Worm (Caenorhabditis elegans): ENCODE results near the gene ttr-6.
A peak's percentile ranks its signal among the peaks of the same experiment; 100 is the strongest.

Gene ttr-6

DNA sequence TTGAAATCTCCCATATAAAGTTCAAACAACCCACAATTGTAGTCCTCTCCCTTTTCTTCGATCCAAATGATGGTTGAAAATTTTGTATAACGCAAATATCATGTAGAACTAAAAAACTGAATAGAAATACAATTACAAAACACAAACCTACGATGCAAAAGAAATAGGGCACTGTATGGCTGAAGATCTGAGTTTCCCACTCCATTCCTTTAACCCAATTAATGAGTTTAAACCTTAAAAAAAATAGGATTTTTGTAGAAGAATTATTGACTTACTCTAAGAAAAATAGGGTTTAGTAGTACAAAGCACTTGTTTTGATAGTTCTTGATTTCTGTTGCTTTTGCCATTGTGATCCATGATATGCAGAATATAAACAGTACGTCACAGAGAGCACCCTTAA, 13.5 kb downstream of the ttr-6 start:
- TF ChIP-seq nhr-77 (tag; optimal IDR thresholded peaks at IDR 0.05), result no peak
- TF ChIP-seq ZK546.5 (tag; optimal IDR thresholded peaks at IDR 0.05), result no peak
- no peak for TF ChIP-seq ceh-9 (tag; optimal IDR thresholded peaks at IDR 0.05)
- no peak for TF ChIP-seq mdl-1 (tag; optimal IDR thresholded peaks at IDR 0.05)
- no peak for TF ChIP-seq elt-1 (tag; optimal IDR thresholded peaks at IDR 0.05)
- no peak for TF ChIP-seq nhr-67 (tag; optimal IDR thresholded peaks at IDR 0.05)

DNA sequence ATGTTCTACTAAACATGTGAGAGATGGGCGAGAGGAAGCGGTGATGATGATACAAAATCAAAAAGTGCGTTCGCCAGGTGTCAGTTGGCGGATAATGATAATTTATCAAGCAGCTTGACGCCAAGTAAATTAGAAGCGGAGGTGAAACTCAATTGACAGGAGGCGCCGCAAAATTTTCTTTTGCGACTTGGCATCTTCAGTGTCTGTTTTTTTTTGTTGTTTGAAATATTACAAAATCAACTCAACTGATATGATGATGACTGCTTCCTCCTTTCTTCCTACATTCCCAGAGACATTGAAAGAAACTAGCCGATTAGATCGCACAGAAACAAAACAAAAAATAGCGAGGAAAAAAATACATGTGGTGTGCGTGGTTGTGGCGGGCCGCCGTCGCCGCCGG, 20.9 kb downstream of the ttr-6 start:
- no peak for TF ChIP-seq nfya-1 (tag; optimal IDR thresholded peaks at IDR 0.05; ENCODE audit: insufficient read depth)
- TF ChIP-seq lin-39 (tag; optimal IDR thresholded peaks at IDR 0.05), result peak; percentile 31
- TF ChIP-seq elt-1 (tag; optimal IDR thresholded peaks at IDR 0.05), result no peak
- no peak for TF ChIP-seq mdl-1 (tag; optimal IDR thresholded peaks at IDR 0.05)
- TF ChIP-seq mml-1 (tag; optimal IDR thresholded peaks at IDR 0.05), result no peak

DNA sequence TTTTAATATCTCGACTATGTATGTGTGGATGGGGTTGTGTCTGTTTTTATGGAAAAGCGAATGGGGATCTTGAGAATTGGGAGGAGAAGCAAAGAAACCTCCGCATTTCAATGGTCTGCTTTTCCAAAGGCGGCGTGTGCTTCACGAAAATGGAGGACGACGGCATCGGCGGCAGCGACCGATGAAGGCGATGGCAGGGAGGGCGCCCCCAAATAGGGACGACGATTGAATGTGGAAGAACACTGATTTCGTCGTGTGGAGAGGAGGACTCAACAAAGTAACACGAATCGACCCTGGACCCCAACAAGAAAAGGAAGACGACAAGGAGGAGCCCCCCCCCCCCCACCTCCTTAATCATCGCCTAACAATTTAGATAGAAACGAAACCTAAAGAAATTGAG, 23.9 kb downstream of the ttr-6 start:
- TF ChIP-seq snpc-4 (tag; optimal IDR thresholded peaks at IDR 0.05) (no peak), fkh-2 (tag; optimal IDR thresholded peaks at IDR 0.05) (no peak), elt-1 (tag; optimal IDR thresholded peaks at IDR 0.05) (no peak), aly-2 (tag; optimal IDR thresholded peaks at IDR 0.05) (no peak), nhr-25 (tag; optimal IDR thresholded peaks at IDR 0.05) (no peak)

DNA sequence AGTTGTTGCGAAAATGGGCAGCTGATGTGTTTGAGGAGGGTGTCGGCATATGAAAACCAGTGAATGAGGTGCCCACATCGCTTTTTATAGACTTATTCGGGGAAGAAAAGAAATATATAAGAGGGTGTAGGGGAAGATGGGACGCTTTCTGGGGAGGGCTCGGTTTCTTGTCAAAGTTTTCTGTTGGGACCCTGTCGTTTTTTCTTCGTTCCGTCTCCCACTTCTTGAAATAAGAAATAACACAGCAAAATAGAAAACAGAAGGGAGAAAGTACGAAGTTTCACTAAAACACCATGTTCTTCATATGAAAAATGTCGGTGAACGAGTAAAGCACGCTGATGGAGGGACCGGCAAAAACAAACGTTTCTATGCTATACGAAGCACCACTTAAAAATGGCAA, 27.3 kb downstream of the ttr-6 start, which contains the start of gene dop-3:
Gene dop-3 (minus strand): TSS at position 101 of the 400 bp plus-strand sequence.
- TF ChIP-seq nhr-76 (tag; optimal IDR thresholded peaks at IDR 0.05), result no peak
- no peak for TF ChIP-seq ceh-9 (tag; optimal IDR thresholded peaks at IDR 0.05)

DNA sequence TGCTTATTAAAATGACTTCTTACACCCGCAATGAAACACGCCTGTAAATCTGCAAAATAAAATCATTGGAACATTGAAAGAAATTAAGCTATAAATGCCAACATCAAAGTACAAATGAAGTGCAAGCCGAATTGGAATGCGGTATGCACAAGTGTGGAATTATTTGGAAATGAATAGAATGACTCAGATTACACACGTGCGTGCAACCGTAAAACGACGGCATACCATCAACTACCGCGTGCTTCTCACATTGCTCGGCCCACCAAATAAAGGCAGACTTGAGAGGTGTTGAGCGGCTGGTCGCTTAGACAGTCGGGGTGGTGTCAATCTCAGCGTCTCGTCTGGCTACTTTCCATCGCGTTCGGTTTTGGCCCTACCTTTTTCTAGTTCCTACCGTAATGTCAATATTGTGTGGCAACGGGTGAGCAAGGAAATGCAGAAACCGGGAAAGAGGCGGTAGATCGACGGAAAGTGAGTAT, 34.5 kb downstream of the ttr-6 start, which contains the start of gene aaim-1:
Gene aaim-1 (minus strand): TSS at position 51 of the 479 bp plus-strand sequence.
- TF ChIP-seq nhr-28 (tag; optimal IDR thresholded peaks at IDR 0.05), result no peak
- TF ChIP-seq pqm-1 (tag; optimal IDR thresholded peaks at IDR 0.05), result no peak
- no peak for TF ChIP-seq lin-39 (tag; optimal IDR thresholded peaks at IDR 0.05)
- no peak for TF ChIP-seq nhr-237 (tag; optimal IDR thresholded peaks at IDR 0.05)
- TF ChIP-seq nhr-11 (tag; optimal IDR thresholded peaks at IDR 0.05), result no peak
- no peak for TF ChIP-seq elt-3 (tag; optimal IDR thresholded peaks at IDR 0.05)

DNA sequence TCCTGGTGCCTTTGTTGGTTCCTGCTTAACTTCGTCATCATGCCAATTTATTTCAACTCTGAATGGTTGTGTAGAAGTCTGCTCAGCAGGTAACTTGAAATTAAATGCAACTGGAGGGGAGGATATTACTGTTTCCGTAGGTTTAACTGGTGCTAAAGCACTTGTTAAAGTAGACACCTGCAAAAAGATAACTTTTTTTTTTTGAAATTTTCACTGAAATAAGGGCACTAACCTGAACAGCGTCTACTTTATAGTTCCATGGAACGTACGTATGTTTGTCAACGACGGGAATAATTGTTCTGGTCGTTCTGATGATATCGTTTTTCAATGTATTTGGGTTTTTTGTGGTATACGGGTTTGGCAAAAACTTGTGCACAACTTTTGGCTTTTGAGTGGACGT, 36.4 kb downstream of the ttr-6 start:
- no peak for TF ChIP-seq snpc-4 (tag; optimal IDR thresholded peaks at IDR 0.05)
- no peak for TF ChIP-seq lin-15B (tag; optimal IDR thresholded peaks at IDR 0.05)
- TF ChIP-seq ztf-11 (tag; optimal IDR thresholded peaks at IDR 0.05), result no peak
- TF ChIP-seq nhr-23 (tag; optimal IDR thresholded peaks at IDR 0.05), result no peak
- TF ChIP-seq skn-1 (tag; optimal IDR thresholded peaks at IDR 0.05), result no peak
- no peak for TF ChIP-seq ZK546.5 (tag; optimal IDR thresholded peaks at IDR 0.05)
- no peak for TF ChIP-seq hmg-11 (tag; optimal IDR thresholded peaks at IDR 0.05)
- no peak for TF ChIP-seq nhr-12 (tag; optimal IDR thresholded peaks at IDR 0.05)
- TF ChIP-seq sea-2 (GFP tag; optimal IDR thresholded peaks at IDR 0.05), result no peak
- no peak for TF ChIP-seq nfya-1 (tag; optimal IDR thresholded peaks at IDR 0.05; ENCODE audit: insufficient read depth)

DNA sequence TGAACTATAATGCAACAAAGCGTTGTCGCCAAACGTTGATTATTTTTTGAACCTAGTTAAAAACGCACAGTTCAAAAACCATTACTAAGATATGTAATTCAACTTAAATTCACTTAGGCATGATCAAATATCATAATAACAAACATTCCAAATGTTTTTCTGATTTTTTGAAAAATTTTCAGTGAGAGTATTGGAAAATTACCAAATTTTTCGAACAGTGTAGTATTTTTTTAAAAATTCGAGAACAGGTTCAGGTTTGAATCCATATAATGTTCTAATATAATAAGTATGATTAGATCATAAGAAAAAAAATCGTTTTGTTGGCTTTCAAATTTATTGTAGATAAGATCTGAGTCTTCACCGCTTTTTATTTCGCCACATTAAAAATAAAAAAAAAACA, 43.3 kb downstream of the ttr-6 start:
- TF ChIP-seq nhr-25 (tag; optimal IDR thresholded peaks at IDR 0.05) (no peak), ceh-16 (tag; optimal IDR thresholded peaks at IDR 0.05) (no peak), snpc-4 (tag; optimal IDR thresholded peaks at IDR 0.05) (no peak), elt-3 (tag; optimal IDR thresholded peaks at IDR 0.05) (no peak), zag-1 (tag; optimal IDR thresholded peaks at IDR 0.05) (no peak), R02D3.7 (tag; optimal IDR thresholded peaks at IDR 0.05) (no peak), nhr-23 (tag; optimal IDR thresholded peaks at IDR 0.05) (no peak), fkh-2 (tag; optimal IDR thresholded peaks at IDR 0.05) (no peak), elt-2 (tag; optimal IDR thresholded peaks at IDR 0.05) (no peak), fos-1 (tag; optimal IDR thresholded peaks at IDR 0.05) (no peak)
